Worm (Caenorhabditis elegans) whole organism, young adult: ENCODE measurements around the gene smim-14.

Experiments
- C06A6.2 ChIP-seq: fragments of 200-800 bp; sonication (Bioruptor generic); conservative IDR thresholded peaks from 2 replicates; pipeline ENCODE4 v1.3.6; 2022; ENCODE audit warnings: missing genetic modification characterization, missing compliant biosample characterization
- akir-1 ChIP-seq: fragments of 200-800 bp; sonication (Bioruptor generic); optimal IDR thresholded peaks from 2 replicates; lab custom pipeline; 2018; ENCODE audit warnings: mild to moderate bottlenecking, missing genetic modification characterization, moderate library complexity, missing compliant biosample characterization
- attf-6 ChIP-seq: fragments of 200-800 bp; sonication (Bioruptor generic); IDR thresholded peaks from 2 replicates; pipeline ENCODE4 v1.3.6; 2022; ENCODE audit warnings: missing genetic modification reagents, missing genetic modification characterization, missing compliant biosample characterization
- dox-1 ChIP-seq: fragments of 200-800 bp; sonication (Bioruptor generic); IDR thresholded peaks from 2 replicates; pipeline ENCODE4 v1.3.6; 2022; ENCODE audit warnings: missing genetic modification reagents, missing genetic modification characterization, missing compliant biosample characterization
- madf-3 ChIP-seq: fragments of 200-800 bp; sonication (Bioruptor generic); IDR thresholded peaks from 2 replicates; pipeline ENCODE4 v1.3.6; 2022; ENCODE audit warnings: missing genetic modification reagents, missing genetic modification characterization, missing compliant biosample characterization
- nhr-179 ChIP-seq: sonication (generic microtip); optimal IDR thresholded peaks from 2 replicates; lab custom pipeline; 2016; ENCODE audit warnings: mild to moderate bottlenecking, missing genetic modification characterization, missing compliant biosample characterization
- nhr-90 ChIP-seq: sonication (generic microtip); optimal IDR thresholded peaks from 2 replicates; lab custom pipeline; 2016; ENCODE audit warnings: missing genotype, mild to moderate bottlenecking, missing genetic modification characterization, missing compliant biosample characterization
- sea-2 ChIP-seq: fragments of 200-800 bp; sonication (Bioruptor generic); IDR thresholded peaks from 2 replicates; pipeline ENCODE4 v1.3.6; 2022; ENCODE audit warnings: missing genetic modification characterization, missing compliant biosample characterization
- xnd-1 ChIP-seq: sonication (generic microtip); optimal IDR thresholded peaks from 2 replicates; lab custom pipeline; 2016; ENCODE audit warnings: missing genotype, missing genetic modification reagents, missing genetic modification characterization, missing compliant biosample characterization
- ztf-25 ChIP-seq: fragments of 200-800 bp; sonication (Bioruptor generic); IDR thresholded peaks from 2 replicates; pipeline ENCODE4 v1.3.6; 2022; ENCODE audit warnings: missing genetic modification reagents, missing genetic modification characterization, missing compliant biosample characterization
- ztf-26 ChIP-seq: sonication (generic microtip); optimal IDR thresholded peaks from 2 replicates; lab custom pipeline; 2017; ENCODE audit warnings: missing genetic modification characterization, missing compliant biosample characterization
- ztf-3 ChIP-seq: fragments of 200-800 bp; sonication (Bioruptor generic); optimal IDR thresholded peaks from 2 replicates; lab custom pipeline; 2018; ENCODE audit warnings: mild to moderate bottlenecking, missing genetic modification characterization, missing compliant biosample characterization

DNA sequence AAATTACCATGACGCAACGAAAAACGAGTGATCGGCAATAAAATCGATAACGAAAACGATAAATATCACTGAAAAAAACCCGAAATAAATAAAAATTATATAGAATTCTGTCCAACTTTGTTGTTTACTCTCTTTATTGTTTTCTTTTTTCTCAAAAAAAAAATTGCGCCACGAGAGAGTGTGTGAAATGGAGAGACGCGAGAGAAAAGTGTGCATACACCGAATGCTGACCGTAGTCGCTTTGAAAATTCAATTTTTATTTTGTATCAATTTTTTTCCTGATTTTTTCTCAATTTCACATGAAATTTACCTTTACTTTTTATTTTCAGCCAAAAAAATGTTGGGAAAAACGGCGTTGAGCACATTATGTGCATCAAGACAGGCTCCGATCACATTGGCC is 40.4 kb upstream of the smim-14 start, which contains the start of the genes M01F1.4 and mrpl-35:
- TF ChIP-seq madf-3 (GFP tag; lab: Robert Waterston, UW) (no peak), akir-1 (GFP tag; lab: Kevin White, UChicago) (no peak), ztf-26 (tag; lab: Kevin White, UChicago) (no peak), xnd-1 (tag; lab: Kevin White, UChicago) (no peak), attf-6 (no peak), ztf-3 (GFP tag; lab: Kevin White, UChicago) (no peak), dox-1 (GFP tag; lab: Robert Waterston, UW) (peak; percentile 44), nhr-179 (tag; lab: Kevin White, UChicago) (no peak), ztf-25 (no peak), C06A6.2 (GFP tag; lab: Robert Waterston, UW) (no peak), nhr-90 (tag; lab: Kevin White, UChicago) (no peak), sea-2 (GFP tag; lab: Robert Waterston, UW) (no peak)
